Worm (Caenorhabditis elegans): ENCODE results near the gene pqn-74.

DNA sequence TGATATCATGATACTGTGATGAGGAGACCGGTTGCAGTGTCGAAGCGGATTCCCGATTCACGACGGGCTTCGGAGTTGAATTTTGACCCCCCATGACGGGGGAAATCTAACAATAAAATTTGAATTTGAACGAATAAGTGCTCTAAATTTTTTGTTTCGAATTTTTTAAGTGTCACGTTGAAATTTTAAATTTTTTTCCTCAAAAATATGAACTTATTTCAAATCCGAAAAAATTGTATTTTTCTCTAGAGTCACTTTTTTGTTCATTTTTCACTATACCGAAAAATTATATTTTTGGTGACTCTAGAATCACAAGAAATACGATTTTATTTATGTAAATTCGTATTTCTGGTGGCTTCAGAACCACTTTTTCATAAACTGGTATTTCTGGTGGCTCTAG is 27.3 kb upstream of the pqn-74 start, which contains the start of gene W02A2.8:
- TF ChIP-seq nhr-12 (tag; optimal IDR thresholded peaks at IDR 0.05) = no peak
- no peak for TF ChIP-seq egl-13 (tag; optimal IDR thresholded peaks at IDR 0.05)
- no peak for TF ChIP-seq snpc-4 (tag; optimal IDR thresholded peaks at IDR 0.05)
- TF ChIP-seq sptf-1 (tag; optimal IDR thresholded peaks at IDR 0.05) = no peak
- no peak for TF ChIP-seq nhr-71 (tag; optimal IDR thresholded peaks at IDR 0.05)
- TF ChIP-seq nhr-237 (tag; optimal IDR thresholded peaks at IDR 0.05) = no peak
- TF ChIP-seq tbx-2 (tag; optimal IDR thresholded peaks at IDR 0.05) = no peak
- no peak for TF ChIP-seq unc-62 (GFP tag; optimal IDR thresholded peaks at IDR 0.05)
- no peak for TF ChIP-seq lsy-2 (tag; optimal IDR thresholded peaks at IDR 0.05)
- TF ChIP-seq skn-1 (tag; optimal IDR thresholded peaks at IDR 0.05) = no peak
- no peak for TF ChIP-seq swsn-7 (tag; optimal IDR thresholded peaks at IDR 0.05)
- no peak for TF ChIP-seq elt-2 (tag; optimal IDR thresholded peaks at IDR 0.05)
- no peak for TF ChIP-seq pqm-1 (tag; optimal IDR thresholded peaks at IDR 0.05)
- TF ChIP-seq nhr-20 (tag; optimal IDR thresholded peaks at IDR 0.05) = no peak

All from whole organism, L1 larva.